Fruit fly (Drosophila melanogaster) whole organism, pupa: ENCODE data around the gene bap.

Source experiments
- CG10348 ChIP-seq: fragments of 200-800 bp; sonication (Bioruptor generic); IDR thresholded peaks from 2 replicates; pipeline ENCODE4 v1.3.6; 2022; ENCODE audit warnings: missing biosample characterization, missing genetic modification characterization
- CG12605 ChIP-seq: fragments of 200-800 bp; sonication (Bioruptor generic); IDR thresholded peaks from 2 replicates; pipeline ENCODE4 v1.3.6; 2022; ENCODE audit warnings: missing biosample characterization, missing genetic modification characterization
- CG14655 ChIP-seq: fragments of 200-800 bp; sonication (Bioruptor generic); optimal IDR thresholded peaks from 3 replicates; lab custom pipeline; 2017; ENCODE audit warnings: mild to moderate bottlenecking, missing biosample characterization, missing genetic modification reagents, missing genetic modification characterization
- CG15710 ChIP-seq: fragments of 200-800 bp; sonication (Bioruptor generic); optimal IDR thresholded peaks from 2 replicates; lab custom pipeline; 2018; ENCODE audit warnings: missing biosample characterization, mild to moderate bottlenecking, missing genetic modification characterization, moderate library complexity
- CG32121 ChIP-seq: fragments of 200-800 bp; sonication (Bioruptor generic); IDR thresholded peaks from 2 replicates; pipeline ENCODE4 v1.3.6; 2022; ENCODE audit warnings: missing biosample characterization, missing genetic modification characterization
- CG8159 ChIP-seq: fragments of 200-800 bp; sonication (Bioruptor generic); optimal IDR thresholded peaks from 3 replicates; lab custom pipeline; 2018; ENCODE audit warnings: missing biosample characterization, mild to moderate bottlenecking, missing genetic modification characterization, moderate library complexity
- CG9948 ChIP-seq: fragments of 200-800 bp; sonication (Bioruptor generic); optimal IDR thresholded peaks from 2 replicates; lab custom pipeline; 2018; ENCODE audit warnings: missing biosample characterization, mild to moderate bottlenecking, missing genetic modification characterization, moderate library complexity
- EcR ChIP-seq: fragments of 200-800 bp; sonication (Bioruptor generic); optimal IDR thresholded peaks from 3 replicates; lab custom pipeline; 2019; ENCODE audit warnings: missing biosample characterization, missing genetic modification characterization, mild to moderate bottlenecking, moderate library complexity, missing genetic modification reagents
- Pif1A ChIP-seq: fragments of 200-800 bp; sonication (Bioruptor generic); optimal IDR thresholded peaks from 3 replicates; lab custom pipeline; 2016; ENCODE audit warnings: missing biosample characterization, missing genetic modification characterization
- Pif1B ChIP-seq: fragments of 200-800 bp; sonication (Bioruptor generic); optimal IDR thresholded peaks from 3 replicates; lab custom pipeline; 2016; ENCODE audit warnings: missing biosample characterization, missing genetic modification characterization
- fd96Ca ChIP-seq: fragments of 200-800 bp; sonication (Bioruptor generic); IDR thresholded peaks from 3 replicates; pipeline ENCODE4 v1.3.6; 2022; ENCODE audit warnings: missing biosample characterization, missing genetic modification characterization
- rn ChIP-seq: fragments of 200-800 bp; sonication (Bioruptor generic); IDR thresholded peaks from 2 replicates; pipeline ENCODE4 v1.3.6; 2022; ENCODE audit warnings: missing biosample characterization, missing genetic modification characterization

DNA sequence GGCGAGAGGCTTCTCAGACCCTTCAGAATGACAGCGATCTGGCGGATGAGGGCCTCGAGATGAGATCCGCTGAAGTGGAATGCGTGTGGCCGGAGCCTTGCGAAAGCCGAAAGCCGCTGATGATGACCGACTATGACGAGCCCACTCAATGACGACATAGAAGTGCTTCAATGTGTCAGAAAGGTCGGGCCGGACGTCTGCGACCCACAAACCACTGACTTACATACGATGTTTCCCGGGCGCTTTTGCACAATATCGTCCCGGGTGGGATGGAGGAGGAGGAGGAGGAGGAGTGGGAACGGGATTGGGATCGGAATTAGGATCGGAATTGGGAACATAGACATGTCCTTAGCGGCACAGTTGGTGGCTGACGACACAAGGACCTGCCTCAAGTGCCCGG, 2.3 kb downstream of the bap start:
- TF ChIP-seq CG12605 (GFP tag; lab: Robert Waterston, UW) (no peak), CG9948 (tag; lab: Kevin White, UChicago) (no peak), CG32121 (GFP tag; lab: Robert Waterston, UW) (no peak), fd96Ca (no peak), EcR (no peak), rn (GFP tag; lab: Robert Waterston, UW) (no peak), CG14655 (GFP tag; lab: Kevin White, UChicago) (no peak), CG8159 (no peak), Pif1B (GFP tag; lab: Kevin White, UChicago) (no peak), CG15710 (tag; lab: Kevin White, UChicago) (no peak), Pif1A (GFP tag; lab: Kevin White, UChicago) (no peak), CG10348 (GFP tag; lab: Robert Waterston, UW) (no peak)
